Fruit fly (Drosophila melanogaster): ENCODE data around the gene CG14609.

CG14609 gene

DNA sequence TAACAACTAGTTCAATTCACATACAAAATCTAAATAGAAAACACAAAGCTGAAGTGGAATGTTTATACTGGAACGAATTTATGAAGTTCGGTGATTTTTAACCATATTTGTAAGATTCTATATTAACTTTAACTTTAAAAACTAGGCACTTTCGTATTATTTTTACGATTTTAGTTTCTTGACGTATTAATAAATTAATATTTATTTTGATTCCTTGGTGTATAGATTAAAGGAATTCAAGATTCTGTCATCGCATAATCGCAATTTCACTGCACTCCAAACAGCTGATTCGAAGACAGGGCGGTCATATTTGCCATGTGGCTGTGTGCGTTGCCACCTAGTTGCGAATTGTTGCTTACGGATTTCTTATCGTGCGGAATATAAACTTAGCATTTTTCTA lies 48.7 kb downstream of the CG14609 start, which contains the start of the genes CG1227 and Dtwd2:
Gene CG1227 (minus strand): TSS at position 279 of the 400 bp plus-strand sequence.
Gene Dtwd2 (plus strand): TSS at position 336 of the 400 bp plus-strand sequence.
- TF ChIP-seq CG4496 (GFP tag; IDR thresholded peaks at IDR 0.05): peak; percentile 97
- TF ChIP-seq CG8159 (tag; optimal IDR thresholded peaks at IDR 0.05): peak; percentile 97
- peak; percentile 97 for TF ChIP-seq CG8301 (tag; optimal IDR thresholded peaks at IDR 0.05)
- peak; percentile 83 for TF ChIP-seq fd96Ca (GFP tag; IDR thresholded peaks at IDR 0.05)
- TF ChIP-seq CG15710 (tag; optimal IDR thresholded peaks at IDR 0.05): peak; percentile 98
- TF ChIP-seq D1 (tag; optimal IDR thresholded peaks at IDR 0.05): peak; percentile 96
- TF ChIP-seq Ets98B (GFP tag; IDR thresholded peaks at IDR 0.05): peak; percentile 98
- peak; percentile 96 for TF ChIP-seq CG17806 (tag; optimal IDR thresholded peaks at IDR 0.05)
- TF ChIP-seq Snoo (tag; optimal IDR thresholded peaks at IDR 0.05): peak; percentile 94
- peak; percentile 94 for TF ChIP-seq rn (GFP tag; IDR thresholded peaks at IDR 0.05)
- TF ChIP-seq CG34367 (tag; optimal IDR thresholded peaks at IDR 0.05): peak; percentile 96
- peak; percentile 71; the same call in 1 of the 2 replicates for TF ChIP-seq CG10348 (GFP tag; IDR thresholded peaks at IDR 0.05)
- TF ChIP-seq CG12605 (GFP tag; IDR thresholded peaks at IDR 0.05): peak; percentile 98
- TF ChIP-seq CG13204 (GFP tag; optimal IDR thresholded peaks at IDR 0.05): no peak
- peak; percentile 93 for TF ChIP-seq Pif1A (GFP tag; optimal IDR thresholded peaks at IDR 0.05)
- TF ChIP-seq CG9948 (tag; optimal IDR thresholded peaks at IDR 0.05): peak; percentile 94
- TF ChIP-seq Pif1B (GFP tag; optimal IDR thresholded peaks at IDR 0.05): peak; percentile 92
- peak; percentile 94 for TF ChIP-seq CG14655 (GFP tag; optimal IDR thresholded peaks at IDR 0.05)
- peak; percentile 87 for TF ChIP-seq gl (tag; optimal IDR thresholded peaks at IDR 0.05)
- TF ChIP-seq EcR (GFP tag; optimal IDR thresholded peaks at IDR 0.05): no peak
- peak; percentile 97 for TF ChIP-seq CG32121 (GFP tag; IDR thresholded peaks at IDR 0.05)

DNA sequence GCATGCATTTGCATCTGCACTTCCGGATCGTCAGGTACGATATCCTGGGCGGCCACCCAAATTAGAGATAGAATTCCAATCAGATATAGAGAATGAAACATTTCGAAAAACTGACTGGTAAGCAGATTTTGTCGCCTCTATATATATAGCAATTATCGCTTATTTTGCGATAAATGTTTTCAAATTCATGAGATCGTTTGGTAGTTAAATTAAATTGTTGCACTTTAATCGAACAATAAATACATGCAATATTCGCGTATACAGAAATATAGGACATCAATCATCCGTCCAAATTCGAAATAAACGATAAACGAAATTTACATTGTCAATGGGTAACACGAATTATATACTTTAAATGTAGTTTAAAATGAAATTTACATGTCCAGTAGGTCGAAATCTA lies 51.1 kb downstream of the CG14609 start, which contains the start of gene Obp84a:
Gene Obp84a (minus strand): TSS at position 101 of the 400 bp plus-strand sequence.
- TF ChIP-seq CG8159 (tag; optimal IDR thresholded peaks at IDR 0.05): no peak
- no peak for TF ChIP-seq Pif1B (GFP tag; optimal IDR thresholded peaks at IDR 0.05)
- TF ChIP-seq CG10348 (GFP tag; IDR thresholded peaks at IDR 0.05): no peak
- no peak for TF ChIP-seq CG14655 (GFP tag; optimal IDR thresholded peaks at IDR 0.05)
- no peak for TF ChIP-seq Pif1A (GFP tag; optimal IDR thresholded peaks at IDR 0.05)
- no peak for TF ChIP-seq Snoo (tag; optimal IDR thresholded peaks at IDR 0.05)
- no peak for TF ChIP-seq D1 (tag; optimal IDR thresholded peaks at IDR 0.05)
- no peak for TF ChIP-seq CG9948 (tag; optimal IDR thresholded peaks at IDR 0.05)
- TF ChIP-seq rn (GFP tag; IDR thresholded peaks at IDR 0.05): no peak
- no peak for TF ChIP-seq CG13204 (GFP tag; optimal IDR thresholded peaks at IDR 0.05)
- no peak for TF ChIP-seq Ets98B (GFP tag; IDR thresholded peaks at IDR 0.05)
- TF ChIP-seq gl (tag; optimal IDR thresholded peaks at IDR 0.05): no peak
- no peak for TF ChIP-seq CG4496 (GFP tag; IDR thresholded peaks at IDR 0.05)
- no peak for TF ChIP-seq CG34367 (tag; optimal IDR thresholded peaks at IDR 0.05)
- no peak for TF ChIP-seq fd96Ca (GFP tag; IDR thresholded peaks at IDR 0.05)
- TF ChIP-seq CG15710 (tag; optimal IDR thresholded peaks at IDR 0.05): no peak
- TF ChIP-seq EcR (GFP tag; optimal IDR thresholded peaks at IDR 0.05): no peak
